Worm (Caenorhabditis elegans) whole organism, L4 larva: ENCODE measurements around the gene phdh-1.

Source experiments
- F49E8.2 ChIP-seq: sonication (generic microtip); optimal IDR thresholded peaks from 2 replicates; lab custom pipeline; 2016; ENCODE audit warnings: missing compliant biosample characterization, mild to moderate bottlenecking, missing genetic modification characterization, borderline replicate concordance
- T20F7.1 ChIP-seq: fragments of 200-800 bp; sonication (Bioruptor generic); optimal IDR thresholded peaks from 2 replicates; lab custom pipeline; 2018; ENCODE audit warnings: mild to moderate bottlenecking, missing genetic modification characterization, missing compliant biosample characterization
- ama-1 ChIP-seq: fragments of 150-350 bp; optimal IDR thresholded peaks from 2 replicates; lab custom pipeline; 2014; ENCODE audit warnings: inconsistent platforms, mixed read lengths
- duxl-1 ChIP-seq: sonication (generic microtip); optimal IDR thresholded peaks from 2 replicates; lab custom pipeline; 2016; ENCODE audit warnings: mild to moderate bottlenecking, missing genetic modification characterization, moderate library complexity, missing compliant biosample characterization; ENCODE audit not compliant: poor library complexity
- nhr-28 ChIP-seq: fragments of 150-350 bp; optimal IDR thresholded peaks from 2 replicates; lab custom pipeline; 2014; ENCODE audit warnings: missing biosample characterization, missing genetic modification characterization
- pqm-1 ChIP-seq: sonication (generic microtip); optimal IDR thresholded peaks from 2 replicates; lab custom pipeline; 2017; ENCODE audit warnings: missing biosample characterization, missing genetic modification characterization
- skn-1 ChIP-seq: fragments of 150-350 bp; optimal IDR thresholded peaks from 2 replicates; lab custom pipeline; 2014; ENCODE audit warnings: missing biosample characterization, missing genetic modification characterization
- unc-39 ChIP-seq: sonication (generic microtip); optimal IDR thresholded peaks from 2 replicates; lab custom pipeline; 2017; ENCODE audit warnings: missing biosample characterization, missing genetic modification characterization
- zip-2 ChIP-seq: fragments of 150-350 bp; optimal IDR thresholded peaks from 2 replicates; lab custom pipeline; 2014; ENCODE audit warnings: missing biosample characterization, missing genetic modification characterization

DNA sequence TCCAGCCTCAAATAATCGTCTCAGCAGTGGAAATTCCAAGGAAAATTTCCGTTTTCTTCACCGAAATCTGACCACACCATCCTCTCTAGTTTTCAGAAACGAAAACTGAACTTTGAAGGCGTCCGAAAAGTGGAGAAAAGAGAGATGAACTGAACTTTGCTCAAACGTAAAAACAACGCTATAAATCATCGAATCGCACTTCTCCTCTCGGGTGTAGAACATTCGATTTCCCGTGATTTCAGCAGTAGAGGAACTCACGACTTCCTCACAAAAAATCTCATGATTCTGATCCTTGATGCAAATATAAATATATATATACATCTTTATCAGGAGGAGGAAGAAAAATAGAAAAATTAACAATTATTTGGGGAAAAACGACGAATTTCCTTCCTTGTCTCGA is 36.9 kb upstream of the phdh-1 start:
- TF ChIP-seq skn-1 (tag; lab: Kevin White, UChicago) = no peak
- TF ChIP-seq nhr-28 (tag; lab: Kevin White, UChicago) = peak; percentile 15
- TF ChIP-seq F49E8.2 (tag; lab: Kevin White, UChicago) = no peak
- TF ChIP-seq pqm-1 = no peak
- no peak for TF ChIP-seq ama-1 (lab: Kevin White, UChicago)
- no peak for TF ChIP-seq zip-2 (tag; lab: Kevin White, UChicago)
- no peak for TF ChIP-seq T20F7.1 (GFP tag; lab: Kevin White, UChicago)
- TF ChIP-seq unc-39 = no peak
- TF ChIP-seq duxl-1 = no peak
